Fruit fly (Drosophila melanogaster) whole organism, embryonic: ENCODE results near the gene ClpX.
A peak's percentile ranks its signal among the peaks of the same experiment; 100 is the strongest.

ENCODE experiments used
- Atf3 ChIP-seq: fragments of 200-800 bp; sonication (Bioruptor generic); optimal IDR thresholded peaks from 3 replicates; lab custom pipeline; 2016; ENCODE audit warnings: missing biosample characterization, missing genetic modification characterization
- Blimp-1 ChIP-seq: fragments of 200-800 bp; sonication (Bioruptor generic); optimal IDR thresholded peaks from 3 replicates; lab custom pipeline; 2018; ENCODE audit warnings: missing biosample characterization, missing genetic modification characterization, mild to moderate bottlenecking, moderate library complexity, missing genetic modification reagents
- CG10462 ChIP-seq: fragments of 200-800 bp; sonication (Bioruptor generic); optimal IDR thresholded peaks from 2 replicates; lab custom pipeline; 2016; ENCODE audit warnings: missing biosample characterization, missing genetic modification characterization
- CG10565 ChIP-seq: fragments of 200-800 bp; sonication (Bioruptor generic); optimal IDR thresholded peaks from 3 replicates; lab custom pipeline; 2016; ENCODE audit warnings: missing biosample characterization, mild to moderate bottlenecking, missing genetic modification characterization
- CG11695 ChIP-seq: fragments of 200-800 bp; sonication (Bioruptor generic); IDR thresholded peaks from 3 replicates; pipeline ENCODE4 v1.3.6; 2022; ENCODE audit warnings: missing biosample characterization, missing genetic modification characterization
- CG12659 ChIP-seq: fragments of 200-800 bp; sonication (Bioruptor generic); optimal IDR thresholded peaks from 3 replicates; lab custom pipeline; 2017; ENCODE audit warnings: mild to moderate bottlenecking, missing biosample characterization, missing genetic modification reagents, missing genetic modification characterization
- CG14050 ChIP-seq: fragments of 200-800 bp; sonication (Bioruptor generic); IDR thresholded peaks from 3 replicates; pipeline ENCODE4 v1.3.6; 2022; ENCODE audit warnings: missing biosample characterization, missing genetic modification characterization
- CG14441 ChIP-seq: fragments of 200-800 bp; sonication (Bioruptor generic); IDR thresholded peaks from 2 replicates; pipeline ENCODE4 v1.3.6; 2022; ENCODE audit warnings: missing biosample characterization, missing genetic modification characterization
- CG1529 ChIP-seq: fragments of 200-800 bp; sonication (Bioruptor generic); optimal IDR thresholded peaks from 3 replicates; lab custom pipeline; 2018; ENCODE audit warnings: missing biosample characterization, missing genetic modification characterization
- CG16779 ChIP-seq: fragments of 200-800 bp; sonication (Bioruptor generic); IDR thresholded peaks from 2 replicates; pipeline ENCODE4 v1.3.6; 2022; ENCODE audit warnings: missing biosample characterization, missing genetic modification characterization
- CG16815 ChIP-seq: fragments of 200-800 bp; sonication (Bioruptor generic); optimal IDR thresholded peaks from 3 replicates; lab custom pipeline; 2017; ENCODE audit warnings: missing biosample characterization, mild to moderate bottlenecking, missing genetic modification characterization
- CG17385 ChIP-seq: fragments of 200-800 bp; sonication (Bioruptor generic); optimal IDR thresholded peaks from 3 replicates; lab custom pipeline; 2018; ENCODE audit warnings: missing biosample characterization, mild to moderate bottlenecking, missing genetic modification characterization
- CG2199 ChIP-seq: fragments of 200-800 bp; sonication (Bioruptor generic); IDR thresholded peaks from 3 replicates; pipeline ENCODE4 v1.3.6; 2022; ENCODE audit warnings: missing biosample characterization, missing genetic modification characterization
- CG2678 ChIP-seq: fragments of 200-800 bp; sonication (Bioruptor generic); optimal IDR thresholded peaks from 3 replicates; lab custom pipeline; 2019; ENCODE audit warnings: missing biosample characterization, mild to moderate bottlenecking, missing genetic modification characterization, moderate library complexity
- CG4282 ChIP-seq: fragments of 200-800 bp; sonication (Bioruptor generic); optimal IDR thresholded peaks from 2 replicates; lab custom pipeline; 2016; ENCODE audit warnings: missing biosample characterization, missing genetic modification characterization
- CG4328 ChIP-seq: fragments of 200-800 bp; sonication (Bioruptor generic); optimal IDR thresholded peaks from 3 replicates; lab custom pipeline; 2017; ENCODE audit warnings: missing biosample characterization, missing genetic modification reagents, missing genetic modification characterization
- CG7987 ChIP-seq: fragments of 200-800 bp; sonication (Bioruptor generic); optimal IDR thresholded peaks from 2 replicates; lab custom pipeline; 2018; ENCODE audit warnings: missing biosample characterization, mild to moderate bottlenecking, missing genetic modification characterization, moderate library complexity
- Chrac-16 ChIP-seq: fragments of 200-800 bp; sonication (Bioruptor generic); optimal IDR thresholded peaks from 3 replicates; lab custom pipeline; 2016; ENCODE audit warnings: missing biosample characterization, missing genetic modification characterization
- D ChIP-seq, 2 experiments: fragments of 200-800 bp in 1 of 2; fragments of >200 bp in 1 of 2; sonication (Bioruptor generic) in 1 of 2; optimal IDR thresholded peaks; 2 replicates in 1 of 2; 3 replicates in 1 of 2; lab custom pipeline; 2017; ENCODE audit warnings: mild to moderate bottlenecking in 1 of 2, missing biosample characterization in 1 of 2, missing genetic modification characterization in 1 of 2, missing genetic modification reagents in 1 of 2
- Doc3 ChIP-seq: fragments of 200-800 bp; sonication (Bioruptor generic); IDR thresholded peaks from 3 replicates; pipeline ENCODE4 v1.3.6; 2022; ENCODE audit warnings: missing biosample characterization, missing genetic modification characterization; ENCODE audit not compliant: partially characterized antibody
- H2.0 ChIP-seq: fragments of 200-800 bp; sonication (Bioruptor generic); IDR thresholded peaks from 2 replicates; pipeline ENCODE4 v1.3.6; 2022; ENCODE audit warnings: missing biosample characterization, missing genetic modification characterization
- HLH54F ChIP-seq: fragments of 200-800 bp; sonication (Bioruptor generic); optimal IDR thresholded peaks from 3 replicates; lab custom pipeline; 2016; ENCODE audit warnings: missing biosample characterization, missing genetic modification characterization
- Hr51 ChIP-seq, 2 experiments: fragments of 200-800 bp; sonication (Bioruptor generic); optimal IDR thresholded peaks; 2 replicates in 1 of 2; 3 replicates in 1 of 2; lab custom pipeline; 2016 to 2018; ENCODE audit warnings: missing biosample characterization in 2 of 2, missing genetic modification characterization in 2 of 2, mild to moderate bottlenecking in 1 of 2, moderate library complexity in 1 of 2
- MTF-1 ChIP-seq: fragments of 200-800 bp; sonication (Bioruptor generic); optimal IDR thresholded peaks from 2 replicates; lab custom pipeline; 2018; ENCODE audit warnings: missing biosample characterization, mild to moderate bottlenecking, missing genetic modification characterization, borderline replicate concordance
- Mes4 ChIP-seq: fragments of 200-800 bp; sonication (Bioruptor generic); optimal IDR thresholded peaks from 2 replicates; lab custom pipeline; 2016; ENCODE audit warnings: missing biosample characterization, missing genetic modification characterization
- Rfx ChIP-seq: fragments of 200-800 bp; sonication (Bioruptor generic); IDR thresholded peaks from 2 replicates; pipeline ENCODE4 v1.3.6; 2022; ENCODE audit warnings: missing biosample characterization, missing genetic modification characterization
- Sin3A ChIP-seq: fragments of >200 bp; optimal IDR thresholded peaks from 2 replicates; lab custom pipeline; 2018
- Usf ChIP-seq: fragments of 200-800 bp; sonication (Bioruptor generic); optimal IDR thresholded peaks from 2 replicates; lab custom pipeline; 2017; ENCODE audit warnings: missing genotype, missing biosample characterization, missing genetic modification characterization
- amos ChIP-seq: fragments of 200-800 bp; sonication (Bioruptor generic); IDR thresholded peaks from 2 replicates; pipeline ENCODE4 v1.3.6; 2022; ENCODE audit warnings: missing biosample characterization, missing genetic modification characterization; ENCODE audit not compliant: partially characterized antibody
- aop ChIP-seq: fragments of 200-800 bp; sonication (Bioruptor generic); IDR thresholded peaks from 2 replicates; pipeline ENCODE4 v1.3.6; 2022; ENCODE audit warnings: missing biosample characterization, missing genetic modification characterization
- ap ChIP-seq: fragments of 200-800 bp; sonication (Bioruptor generic); IDR thresholded peaks from 2 replicates; pipeline ENCODE4 v1.3.6; 2022; ENCODE audit warnings: missing biosample characterization, missing genetic modification characterization
- bab2 ChIP-seq: fragments of 200-800 bp; sonication (Bioruptor generic); optimal IDR thresholded peaks from 2 replicates; lab custom pipeline; 2016; ENCODE audit warnings: missing biosample characterization, missing genetic modification characterization
- bsh ChIP-seq, 2 experiments: fragments of 200-800 bp; sonication (Bioruptor generic); optimal IDR thresholded peaks; 2 replicates each; lab custom pipeline; 2017 to 2018; ENCODE audit warnings: mild to moderate bottlenecking in 2 of 2, missing biosample characterization in 2 of 2, missing genetic modification characterization in 2 of 2, moderate library complexity in 1 of 2
- ci ChIP-seq: fragments of 200-800 bp; sonication (Bioruptor generic); IDR thresholded peaks from 3 replicates; pipeline ENCODE4 v1.3.6; 2022; ENCODE audit warnings: missing biosample characterization, missing genetic modification characterization
- cwo ChIP-seq: fragments of 200-800 bp; sonication (Bioruptor generic); optimal IDR thresholded peaks from 3 replicates; lab custom pipeline; 2017; ENCODE audit warnings: missing biosample characterization, missing genetic modification characterization, mild to moderate bottlenecking, moderate library complexity, missing genetic modification reagents
- dmrt99B ChIP-seq: fragments of 200-800 bp; sonication (Bioruptor generic); optimal IDR thresholded peaks from 2 replicates; lab custom pipeline; 2018; ENCODE audit warnings: missing biosample characterization, mild to moderate bottlenecking, missing genetic modification characterization, moderate library complexity
- gem ChIP-seq: fragments of 200-800 bp; sonication (Bioruptor generic); optimal IDR thresholded peaks from 2 replicates; lab custom pipeline; 2019; ENCODE audit warnings: missing biosample characterization, mild to moderate bottlenecking, missing genetic modification characterization, moderate library complexity
- klu ChIP-seq: fragments of 200-800 bp; sonication (Bioruptor generic); IDR thresholded peaks from 2 replicates; pipeline ENCODE4 v1.3.6; 2022; ENCODE audit warnings: missing biosample characterization, missing genetic modification characterization
- knrl ChIP-seq: fragments of 200-800 bp; sonication (Bioruptor generic); IDR thresholded peaks from 3 replicates; pipeline ENCODE4 v1.3.6; 2022; ENCODE audit warnings: missing biosample characterization, missing genetic modification characterization; ENCODE audit not compliant: partially characterized antibody
- lola ChIP-seq, 3 experiments: fragments of >200 bp in 2 of 3; fragments of 200-800 bp in 1 of 3; sonication (Bioruptor generic) in 1 of 3; optimal IDR thresholded peaks; 2 replicates each; lab custom pipeline; 2017 to 2019; ENCODE audit warnings: missing biosample characterization in 3 of 3, missing genetic modification characterization in 3 of 3, mild to moderate bottlenecking in 1 of 3, moderate library complexity in 1 of 3
- nmo ChIP-seq: fragments of 200-800 bp; sonication (Bioruptor generic); optimal IDR thresholded peaks from 2 replicates; lab custom pipeline; 2018; ENCODE audit warnings: missing biosample characterization, mild to moderate bottlenecking, missing genetic modification characterization, moderate library complexity
- nom ChIP-seq: fragments of 200-800 bp; sonication (Bioruptor generic); optimal IDR thresholded peaks from 2 replicates; lab custom pipeline; 2017; ENCODE audit warnings: missing biosample characterization, missing genetic modification characterization, mild to moderate bottlenecking, moderate library complexity, missing genetic modification reagents
- oc ChIP-seq: fragments of 200-800 bp; sonication (Bioruptor generic); optimal IDR thresholded peaks from 2 replicates; lab custom pipeline; 2018; ENCODE audit warnings: missing biosample characterization, mild to moderate bottlenecking, missing genetic modification characterization, moderate library complexity
- org-1 ChIP-seq: fragments of 200-800 bp; sonication (Bioruptor generic); optimal IDR thresholded peaks from 2 replicates; lab custom pipeline; 2017; ENCODE audit warnings: missing biosample characterization, missing genetic modification characterization
- repo ChIP-seq: fragments of 200-800 bp; sonication (Bioruptor generic); optimal IDR thresholded peaks from 2 replicates; lab custom pipeline; 2016; ENCODE audit warnings: missing biosample characterization, missing genetic modification characterization
- sr ChIP-seq: fragments of 200-800 bp; sonication (Bioruptor generic); IDR thresholded peaks from 3 replicates; pipeline ENCODE4 v1.3.6; 2022; ENCODE audit warnings: missing biosample characterization, missing genetic modification characterization
- stwl ChIP-seq: fragments of 200-800 bp; sonication (Bioruptor generic); optimal IDR thresholded peaks from 3 replicates; lab custom pipeline; 2018; ENCODE audit warnings: missing biosample characterization, mild to moderate bottlenecking, missing genetic modification characterization, moderate library complexity
- tio ChIP-seq: fragments of 200-800 bp; sonication (Bioruptor generic); optimal IDR thresholded peaks from 2 replicates; lab custom pipeline; 2017; ENCODE audit warnings: missing biosample characterization, missing genetic modification characterization, inconsistent platforms

Gene ClpX

DNA sequence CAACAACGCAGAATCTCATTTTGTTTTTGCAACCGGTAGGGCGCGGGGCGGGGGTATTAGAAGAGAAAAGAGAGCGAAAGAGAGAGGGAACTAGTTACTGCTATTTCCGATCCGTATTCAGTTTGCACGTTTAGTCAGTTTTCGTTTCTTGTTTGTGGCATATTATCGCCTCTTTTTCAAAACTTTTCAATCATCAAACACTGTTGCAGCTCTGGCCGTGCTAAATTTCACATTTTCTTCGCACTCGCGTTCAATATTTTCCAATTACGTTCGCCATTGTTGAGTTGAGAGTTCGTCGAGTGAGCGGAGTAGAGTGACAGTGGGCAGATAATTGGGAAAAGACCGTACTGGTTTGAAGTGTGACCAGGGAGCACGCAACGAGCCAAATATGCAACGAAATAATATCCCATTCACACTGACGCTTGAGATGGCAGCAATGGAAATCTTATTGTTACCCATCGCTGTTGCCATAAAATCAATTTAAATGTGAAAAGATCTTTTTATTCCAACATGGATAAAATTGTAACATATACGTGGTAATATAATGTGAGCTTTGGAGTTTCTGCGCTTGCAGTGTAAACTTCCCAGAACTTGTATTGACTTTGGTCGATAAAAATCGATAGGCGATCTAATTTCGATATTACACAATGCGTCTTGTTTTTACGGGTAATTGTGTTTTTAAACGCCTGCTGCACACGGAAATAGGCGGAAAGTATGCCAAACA is 42.3 kb downstream of the ClpX start, which contains the start of the genes Ire1 and Mrm2 (continued):
- TF ChIP-seq H2.0 (GFP tag; lab: Robert Waterston, UW) = peak; percentile 80
- TF ChIP-seq CG14050 (GFP tag; lab: Robert Waterston, UW) = peak; percentile 59; the same call in 1 of the 3 replicates
- peak; percentile 75 for TF ChIP-seq repo
- peak; percentile 53 for TF ChIP-seq Usf (GFP tag; lab: Kevin White, UChicago)
- TF ChIP-seq Blimp-1 (GFP tag; lab: Kevin White, UChicago) = peak; percentile 50
- TF ChIP-seq MTF-1 (GFP tag; lab: Kevin White, UChicago) = no peak
- TF ChIP-seq org-1 (GFP tag; lab: Kevin White, UChicago) = no peak
- peak; percentile 53 for TF ChIP-seq cwo (GFP tag; lab: Kevin White, UChicago)
- peak; percentile 59 for TF ChIP-seq amos (GFP tag; lab: Robert Waterston, UW)
- TF ChIP-seq Atf3 (GFP tag; lab: Kevin White, UChicago) = peak; percentile 83
- peak; percentile 67 for TF ChIP-seq CG4328
- TF ChIP-seq sr (GFP tag; lab: Robert Waterston, UW) = 0 out of 3 replicates have a peak, but pooled peaks have one; percentile 3
- no peak for TF ChIP-seq CG2199
- peak; percentile 97 for TF ChIP-seq Sin3A (lab: Kevin White, UChicago)
- peak; percentile 43 for TF ChIP-seq CG17385
- TF ChIP-seq CG14441 (GFP tag; lab: Robert Waterston, UW) = peak; percentile 80
- TF ChIP-seq gem (tag; lab: Kevin White, UChicago) = peak; percentile 88
- TF ChIP-seq CG16779 = peak; percentile 77; the same call in 1 of the 2 replicates
- TF ChIP-seq CG10565 = no peak
- peak; percentile 62 for TF ChIP-seq Doc3 (GFP tag; lab: Robert Waterston, UW)
- TF ChIP-seq HLH54F = peak; percentile 92
- TF ChIP-seq aop (GFP tag; lab: Robert Waterston, UW) = no peak
- TF ChIP-seq stwl (tag; lab: Kevin White, UChicago) = peak; percentile 92
- TF ChIP-seq Rfx (GFP tag; lab: Robert Waterston, UW) = peak; percentile 90
- peak; percentile 74 for TF ChIP-seq klu (GFP tag; lab: Robert Waterston, UW)
- TF ChIP-seq D (optimal IDR thresholded peaks at IDR 0.05; lab: Kevin White, UChicago) = no peak
- TF ChIP-seq D (GFP tag; optimal IDR thresholded peaks at IDR 0.05; lab: Kevin White, UChicago) = peak; percentile 53
- TF ChIP-seq Chrac-16 (GFP tag; lab: Kevin White, UChicago) = peak; percentile 78
- peak; percentile 76 for TF ChIP-seq CG2678 (tag; lab: Kevin White, UChicago)
- no peak for TF ChIP-seq oc (tag; lab: Kevin White, UChicago)
- peak; percentile 85 for TF ChIP-seq knrl (GFP tag; lab: Robert Waterston, UW)
- peak in 2 of 3 experiments; percentile 79 to 100 for TF ChIP-seq lola (GFP tag; optimal IDR thresholded peaks at IDR 0.05; lab: Kevin White, UChicago)
- TF ChIP-seq CG12659 (GFP tag; lab: Kevin White, UChicago) = peak; percentile 93
- no peak for TF ChIP-seq CG7987 (GFP tag; lab: Kevin White, UChicago)
- TF ChIP-seq CG11695 (GFP tag; lab: Robert Waterston, UW) = no peak
- TF ChIP-seq Hr51 (GFP tag; optimal IDR thresholded peaks at IDR 0.05; lab: Kevin White, UChicago) = peak; percentile 72 to 78
- TF ChIP-seq CG10462 (GFP tag; lab: Kevin White, UChicago) = peak; percentile 53
- peak; percentile 52; the same call in 1 of the 2 replicates for TF ChIP-seq ap (GFP tag; lab: Robert Waterston, UW)
- peak; percentile 54 for TF ChIP-seq nom
- peak; percentile 71 for TF ChIP-seq dmrt99B (tag; lab: Kevin White, UChicago)
- no peak for TF ChIP-seq ci
- peak; percentile 65 for TF ChIP-seq Mes4
- TF ChIP-seq nmo (GFP tag; lab: Kevin White, UChicago) = peak; percentile 92
- TF ChIP-seq CG4282 (GFP tag; lab: Kevin White, UChicago) = peak; percentile 77
- TF ChIP-seq bab2 (GFP tag; lab: Kevin White, UChicago) = peak; percentile 92
- TF ChIP-seq tio (GFP tag; lab: Kevin White, UChicago) = peak; percentile 49
- no peak for TF ChIP-seq CG1529 (GFP tag; lab: Kevin White, UChicago)
- peak; percentile 20 to 78 for TF ChIP-seq bsh (GFP tag; optimal IDR thresholded peaks at IDR 0.05; lab: Kevin White, UChicago)
- TF ChIP-seq CG16815 (GFP tag; lab: Kevin White, UChicago) = peak; percentile 80
